Worm (Caenorhabditis elegans) whole organism, dauer: ENCODE results near the gene hsp-90.

Experiments
- unc-62 ChIP-seq: sonication (generic microtip); optimal IDR thresholded peaks from 2 replicates; lab custom pipeline; 2017; ENCODE audit warnings: missing biosample characterization, missing genetic modification reagents, missing genetic modification characterization

hsp-90 gene

DNA sequence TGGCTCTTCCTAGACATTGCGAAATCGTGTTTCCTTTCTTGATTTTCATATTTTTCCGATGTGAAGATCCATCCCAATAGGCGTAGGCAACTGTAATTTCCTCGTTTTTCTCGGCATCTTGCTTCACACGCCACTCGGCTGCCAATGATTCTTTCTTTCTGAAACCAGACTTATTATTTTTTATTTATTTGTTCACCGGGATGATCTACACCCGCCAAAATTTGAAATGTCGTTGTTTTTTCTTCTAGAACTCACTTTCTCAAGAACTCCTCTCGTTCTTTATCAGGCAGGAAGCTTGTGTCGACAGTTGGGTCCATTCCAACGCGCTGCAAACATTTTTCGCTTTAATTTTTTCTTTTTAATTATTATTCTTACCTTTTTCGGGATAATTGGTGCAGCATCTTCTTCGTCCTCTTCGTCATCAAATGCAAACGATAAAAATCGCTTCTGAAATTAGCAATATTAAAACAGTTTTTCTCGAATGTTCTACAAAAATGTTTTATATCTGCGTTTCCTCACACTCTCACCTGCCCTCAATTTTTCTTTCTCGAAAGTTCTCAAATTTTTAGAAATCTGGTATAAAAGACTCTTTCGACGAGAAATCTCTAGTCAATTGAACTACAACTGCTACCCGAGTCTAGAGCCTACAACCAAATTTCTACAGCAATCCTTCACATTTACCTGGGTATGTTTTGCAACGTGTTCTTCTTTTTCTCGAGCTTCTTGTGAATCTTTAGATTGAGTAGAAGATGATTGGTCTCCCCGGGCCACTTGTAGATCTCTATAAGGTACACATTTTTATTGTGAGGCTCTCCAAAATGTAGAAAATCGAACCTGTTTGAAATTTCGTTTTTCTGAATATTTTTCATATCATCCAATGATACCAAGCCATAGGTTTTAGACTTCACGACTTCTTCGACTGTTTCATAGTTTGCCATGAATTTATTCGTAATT is at the start of gene hsp-90:
Gene hsp-90 (plus strand): TSS at position 560 of the 954 bp plus-strand sequence.
- TF ChIP-seq unc-62 (GFP tag; lab: Kevin White, UChicago) = no peak

DNA sequence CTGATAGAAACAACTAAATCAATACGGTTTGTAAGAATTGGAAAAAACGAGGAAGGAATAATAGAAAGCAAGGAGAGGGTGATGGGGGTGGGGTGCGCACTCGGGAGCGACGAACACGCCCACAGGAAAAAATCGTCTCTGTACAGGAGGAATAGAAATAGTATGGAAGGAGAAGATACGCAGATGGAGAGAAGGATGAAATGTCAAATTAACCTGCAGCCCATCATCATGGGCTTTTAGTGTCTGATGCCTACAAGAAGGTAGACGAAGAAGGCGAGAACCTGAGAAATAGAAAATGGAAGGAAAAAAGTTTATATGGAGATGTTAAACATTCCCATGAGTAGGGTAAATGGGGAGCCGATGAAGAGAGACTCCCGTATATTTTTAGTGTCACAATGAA is 49.6 kb upstream of the hsp-90 start, which contains the start of gene F43D2.6:
Gene F43D2.6 (minus strand): TSS at position 62 of the 400 bp plus-strand sequence.
- TF ChIP-seq unc-62 (GFP tag; lab: Kevin White, UChicago) = no peak

DNA sequence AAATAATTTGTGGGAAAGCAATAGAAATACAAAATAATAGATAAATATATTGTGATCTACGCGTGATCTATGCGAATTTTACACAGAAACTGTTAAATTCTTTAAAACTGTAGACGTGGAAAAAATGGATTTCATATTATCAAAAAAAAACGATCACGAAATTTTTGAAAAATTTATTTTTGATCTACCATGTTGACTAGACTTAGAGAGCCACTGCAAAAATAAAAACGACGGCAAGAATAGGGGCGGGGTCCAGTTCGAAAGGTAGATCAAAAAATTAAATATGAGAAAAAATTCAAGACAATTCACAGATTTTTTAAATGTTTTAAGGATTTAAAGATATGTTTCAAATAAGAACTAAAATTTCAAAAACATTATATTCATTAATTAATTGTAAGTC is 46.6 kb upstream of the hsp-90 start:
- TF ChIP-seq unc-62 (GFP tag; lab: Kevin White, UChicago) = no peak

DNA sequence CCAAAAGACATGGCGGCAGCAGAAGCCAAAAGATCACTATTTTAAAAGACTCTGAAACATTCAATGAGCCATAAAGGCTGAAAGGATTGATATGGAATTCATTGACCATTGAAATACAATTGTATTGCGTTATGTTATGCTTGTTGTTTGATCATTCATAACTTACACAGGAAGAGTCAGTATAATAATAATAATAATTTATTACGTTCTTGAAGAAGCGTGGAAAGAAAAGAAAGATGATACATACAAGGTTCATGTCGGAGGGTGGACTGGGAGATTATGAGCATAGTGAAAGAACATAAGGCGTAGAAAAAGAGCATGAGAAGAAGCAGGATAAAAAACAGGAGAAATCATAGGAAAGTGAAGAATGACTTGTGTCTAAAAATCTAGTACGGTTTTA is 44.6 kb upstream of the hsp-90 start, which contains the start of gene F43D2.7:
Gene F43D2.7 (minus strand): TSS at position 101 of the 400 bp plus-strand sequence.
- no peak for TF ChIP-seq unc-62 (GFP tag; lab: Kevin White, UChicago)

DNA sequence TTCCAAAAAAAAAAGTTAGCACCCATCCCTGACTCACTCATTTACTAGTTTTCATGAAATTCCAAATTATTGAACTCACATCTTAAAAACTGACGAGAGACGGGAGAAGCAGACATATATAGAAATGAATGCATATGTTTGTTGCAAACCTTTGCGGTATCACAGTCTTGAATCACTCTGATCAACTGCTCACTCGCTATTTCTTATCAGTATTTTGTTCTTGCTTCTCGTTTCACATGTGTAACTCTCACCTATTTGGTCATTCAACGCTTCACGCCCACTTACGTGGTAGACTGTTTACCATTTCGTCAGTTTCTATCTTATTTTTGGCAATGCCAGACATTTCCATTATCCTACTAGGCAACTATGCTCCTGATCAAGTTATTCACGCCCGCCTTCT is 43.9 kb upstream of the hsp-90 start, which contains the start of gene C54G10.1:
Gene C54G10.1 (plus strand): TSS at position 333 of the 400 bp plus-strand sequence.
- no peak for TF ChIP-seq unc-62 (GFP tag; lab: Kevin White, UChicago)

DNA sequence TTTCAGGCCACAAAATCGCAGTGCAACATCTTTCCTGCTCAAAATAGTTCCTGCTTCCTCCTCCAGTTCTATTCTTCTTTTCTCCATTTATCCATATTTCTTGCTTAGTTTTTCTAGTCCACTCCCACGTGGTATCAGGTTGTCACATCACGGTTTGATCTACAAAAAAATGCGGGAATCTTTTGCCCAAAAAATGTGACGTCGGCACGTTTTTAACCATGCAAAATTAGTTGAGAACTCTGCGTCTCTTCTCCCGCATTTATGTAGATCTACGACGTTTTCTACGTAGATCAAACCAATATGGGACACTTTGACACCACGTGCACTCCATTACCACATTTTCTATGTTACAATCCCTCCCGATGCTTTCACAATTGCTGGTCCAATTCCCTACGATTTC is 42.7 kb upstream of the hsp-90 start:
- no peak for TF ChIP-seq unc-62 (GFP tag; lab: Kevin White, UChicago)

DNA sequence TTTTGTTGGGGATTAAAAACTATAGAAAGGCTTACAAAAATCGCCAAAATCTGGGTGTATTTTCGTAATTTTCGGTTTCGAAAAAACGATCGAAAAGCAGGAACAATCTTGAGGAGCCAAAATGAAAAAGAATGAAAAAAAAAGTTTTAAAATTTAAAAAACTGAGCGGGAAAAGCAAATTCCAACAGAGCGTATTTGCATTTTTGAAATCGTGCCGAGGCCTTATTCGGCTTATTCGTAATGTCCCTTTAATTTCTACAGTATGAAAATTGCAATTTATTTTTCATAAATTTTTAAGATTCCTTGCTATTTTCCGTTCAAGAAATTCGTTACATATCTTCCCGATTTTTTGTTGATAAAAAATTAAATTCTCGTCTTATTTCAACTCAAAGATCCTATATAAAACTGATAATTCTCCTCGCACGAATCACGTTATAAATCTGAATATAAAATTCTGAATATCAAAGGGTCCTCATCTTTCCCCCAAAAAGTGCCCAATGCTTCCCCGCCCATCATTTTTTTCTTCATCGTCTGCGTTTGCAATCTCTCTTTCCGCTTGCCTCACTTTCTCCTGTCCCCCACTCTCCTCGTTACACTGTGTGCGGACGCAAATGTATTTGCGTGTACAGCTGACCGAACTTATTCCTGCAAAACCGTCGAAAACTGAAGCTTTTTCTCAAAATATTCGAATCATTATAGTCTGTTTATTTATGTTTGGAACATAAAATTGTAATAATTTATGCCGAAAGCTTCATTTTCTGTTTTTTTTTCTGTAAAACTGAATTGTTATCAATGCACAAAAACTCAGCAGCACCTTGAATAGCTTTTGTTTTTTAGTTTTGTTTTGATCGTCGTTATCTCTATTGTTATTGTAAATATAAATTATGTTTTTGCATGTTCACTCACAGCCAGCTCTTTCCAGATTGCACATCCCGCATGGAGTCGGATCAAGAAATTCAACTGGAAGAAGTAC is 38.6 kb upstream of the hsp-90 start, which contains the start of the genes rfc-1 and pmp-3:
Gene rfc-1 (minus strand): TSS at position 163 of the 973 bp plus-strand sequence.
Gene pmp-3 (plus strand): TSS at position 923 of the 973 bp plus-strand sequence.
- TF ChIP-seq unc-62 (GFP tag; lab: Kevin White, UChicago) = no peak

DNA sequence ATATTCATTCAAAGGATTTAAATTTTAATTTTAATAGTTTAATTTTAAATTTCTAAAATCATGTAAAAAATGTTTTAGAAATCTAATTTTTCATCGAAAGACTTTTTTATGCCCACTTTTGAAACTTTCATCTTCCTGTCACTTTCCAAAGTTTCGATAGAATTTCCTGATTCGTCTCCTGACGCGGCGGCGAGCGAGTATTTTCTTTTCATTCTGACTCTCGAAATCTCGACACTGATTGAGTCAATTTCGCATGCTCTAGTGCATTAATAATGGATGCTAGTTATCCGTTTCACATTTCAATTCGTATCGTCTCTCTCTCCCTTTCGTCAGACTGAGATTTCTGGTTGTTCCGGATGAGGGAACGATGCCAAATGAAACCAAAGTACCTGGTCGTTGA is 35.9 kb upstream of the hsp-90 start:
- no peak for TF ChIP-seq unc-62 (GFP tag; lab: Kevin White, UChicago)

DNA sequence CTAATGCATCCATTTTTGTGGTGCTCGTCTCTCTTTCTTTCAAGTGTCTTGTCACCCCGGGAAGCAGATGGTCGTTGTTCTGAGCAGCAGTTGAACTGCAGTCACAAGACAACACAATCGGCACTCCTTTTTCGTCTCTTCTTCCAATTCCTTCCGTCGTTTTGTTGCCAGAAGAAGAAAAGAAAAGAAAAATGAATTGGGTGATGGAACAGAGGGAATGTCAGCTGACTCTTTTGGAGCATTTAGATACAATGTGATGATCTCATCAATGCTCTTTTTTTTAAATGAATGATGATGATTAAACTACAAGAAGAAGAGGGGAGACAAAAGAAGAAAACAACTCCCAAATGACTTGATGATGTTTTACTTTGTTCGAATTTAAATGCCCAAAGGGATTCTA is 34.8 kb upstream of the hsp-90 start:
- no peak for TF ChIP-seq unc-62 (GFP tag; lab: Kevin White, UChicago)

DNA sequence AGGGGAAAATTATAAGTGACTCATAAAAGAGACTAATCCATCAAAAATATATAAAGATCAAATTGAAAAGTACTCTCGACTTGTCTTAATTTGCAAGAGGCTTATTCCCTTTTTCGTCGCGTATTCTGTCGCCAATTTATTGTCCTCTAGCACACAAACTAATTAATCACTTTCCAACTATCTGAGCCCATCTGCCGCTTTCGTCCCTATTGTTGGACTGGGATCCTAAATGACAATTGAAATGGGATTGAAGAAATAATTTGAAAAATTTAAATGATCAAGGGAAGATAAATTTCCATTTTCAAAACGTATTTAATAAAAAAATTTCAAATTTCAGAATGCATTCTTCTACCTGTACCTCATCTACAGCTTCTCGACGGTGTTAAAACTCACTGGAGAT is 34.1 kb upstream of the hsp-90 start:
- no peak for TF ChIP-seq unc-62 (GFP tag; lab: Kevin White, UChicago)

DNA sequence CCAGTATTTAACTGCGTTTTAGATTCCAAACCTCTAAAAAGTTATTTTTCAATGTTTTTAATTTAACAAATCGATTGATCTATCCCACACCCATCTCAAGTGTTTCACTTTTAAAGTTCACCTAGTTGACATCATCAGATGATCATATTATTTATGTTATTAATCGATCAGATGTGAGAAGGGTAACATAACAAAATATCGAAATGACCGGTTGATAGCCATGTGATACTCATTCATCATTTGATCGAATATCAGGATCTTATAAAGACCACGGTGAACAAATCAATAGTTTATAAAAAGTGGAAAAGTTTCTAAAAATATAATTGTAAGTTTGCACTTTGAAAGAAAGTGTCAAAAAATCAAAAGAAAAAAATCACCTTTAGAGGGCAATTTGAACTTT is 29.0 kb upstream of the hsp-90 start:
- no peak for TF ChIP-seq unc-62 (GFP tag; lab: Kevin White, UChicago)

DNA sequence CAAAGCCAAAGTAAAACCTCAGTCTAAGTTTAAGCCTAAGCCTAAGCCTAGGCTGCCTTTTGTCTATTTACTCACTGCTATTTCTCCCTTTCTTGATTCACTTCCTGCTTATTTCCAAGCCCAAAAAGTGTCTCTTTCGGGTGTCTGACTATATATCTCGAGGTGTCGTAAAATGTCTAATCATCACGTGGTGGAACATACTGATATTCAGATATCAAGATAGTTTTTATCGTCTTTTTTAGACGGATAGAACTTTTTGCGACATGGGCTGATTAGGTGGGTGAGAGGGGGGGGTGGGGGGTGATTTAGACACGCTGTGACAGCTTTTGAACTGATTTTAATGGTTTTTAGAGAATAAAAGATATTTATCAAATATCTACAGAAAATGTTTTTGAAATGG is 27.7 kb upstream of the hsp-90 start:
- no peak for TF ChIP-seq unc-62 (GFP tag; lab: Kevin White, UChicago)

DNA sequence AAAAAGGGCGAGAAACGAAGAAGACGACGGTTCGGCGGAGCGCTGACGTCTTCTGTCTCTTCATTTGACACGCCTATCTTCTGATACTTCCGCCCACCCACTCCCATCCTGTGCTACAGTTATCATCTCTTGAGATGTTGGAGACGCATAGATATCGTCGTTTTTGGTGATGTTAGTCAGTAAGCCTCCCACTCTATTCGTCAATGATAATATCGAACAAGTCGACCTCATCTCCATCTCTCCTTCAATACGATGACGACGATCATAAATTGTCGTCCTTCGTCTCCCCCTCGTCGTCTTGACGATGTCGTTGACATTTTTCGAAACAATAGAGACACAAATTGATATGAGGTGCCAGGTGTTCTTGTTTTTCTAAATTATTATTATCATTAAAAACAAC is 26.6 kb upstream of the hsp-90 start, which contains the start of gene slc-25A29:
Gene slc-25A29 (minus strand): TSS at position 45 of the 400 bp plus-strand sequence.
- no peak for TF ChIP-seq unc-62 (GFP tag; lab: Kevin White, UChicago)

DNA sequence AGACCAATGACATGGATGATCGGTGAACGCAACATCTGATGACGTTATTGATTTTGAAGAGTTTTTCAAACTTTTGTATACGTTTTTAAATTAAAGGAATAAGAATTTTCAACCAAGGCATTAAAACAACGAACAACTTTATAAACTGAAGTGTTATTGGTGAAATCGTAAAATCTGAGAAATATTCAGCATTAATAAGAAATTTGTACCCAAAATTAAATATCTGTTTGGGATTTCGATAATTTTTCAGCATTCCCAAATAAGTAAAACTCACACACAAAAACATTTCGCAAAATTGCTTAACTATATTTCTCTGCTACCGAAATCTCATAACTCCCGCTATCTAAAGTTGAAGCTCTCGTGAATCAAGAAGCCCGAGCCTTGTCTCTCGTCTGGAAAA is 25.1 kb upstream of the hsp-90 start:
- no peak for TF ChIP-seq unc-62 (GFP tag; lab: Kevin White, UChicago)

DNA sequence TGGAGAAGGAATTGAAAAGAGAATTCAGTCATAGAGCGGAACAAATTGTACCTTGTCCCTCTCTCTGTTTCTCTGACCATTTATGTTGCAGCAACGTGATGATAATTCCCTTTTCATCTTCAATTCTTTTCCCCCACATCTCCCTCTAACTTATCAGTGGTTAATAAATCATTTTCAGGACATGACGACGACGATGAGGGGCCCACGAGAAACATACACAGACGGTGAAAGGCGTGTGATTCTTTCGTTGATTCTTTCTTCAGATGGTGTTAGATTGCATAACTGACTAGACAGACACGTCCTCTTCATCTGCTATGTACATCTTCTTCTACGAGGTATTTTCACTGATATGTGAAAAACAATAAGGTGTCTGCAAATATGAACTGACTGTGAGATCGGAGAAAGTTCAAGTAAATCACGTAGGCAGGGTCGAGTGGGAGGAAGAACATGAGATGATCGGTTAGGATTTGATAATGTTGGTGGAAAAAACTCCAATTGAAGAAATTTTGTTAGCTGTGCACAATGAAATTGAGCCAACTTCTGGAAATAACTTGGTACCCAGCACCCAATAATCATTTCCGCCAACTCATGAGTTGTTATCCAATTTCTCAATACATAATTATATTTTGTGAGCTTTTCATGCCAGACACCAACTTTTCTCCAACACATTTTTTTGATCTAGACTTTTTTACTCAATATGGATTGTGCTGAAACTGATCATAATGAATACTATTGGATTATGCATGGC is 23.9 kb upstream of the hsp-90 start, which contains the start of gene srh-17:
Gene srh-17 (plus strand): TSS at position 698 of the 748 bp plus-strand sequence.
- no peak for TF ChIP-seq unc-62 (GFP tag; lab: Kevin White, UChicago)
